Fruit fly (Drosophila melanogaster): ENCODE measurements around the gene CG4278.

Gene CG4278

DNA sequence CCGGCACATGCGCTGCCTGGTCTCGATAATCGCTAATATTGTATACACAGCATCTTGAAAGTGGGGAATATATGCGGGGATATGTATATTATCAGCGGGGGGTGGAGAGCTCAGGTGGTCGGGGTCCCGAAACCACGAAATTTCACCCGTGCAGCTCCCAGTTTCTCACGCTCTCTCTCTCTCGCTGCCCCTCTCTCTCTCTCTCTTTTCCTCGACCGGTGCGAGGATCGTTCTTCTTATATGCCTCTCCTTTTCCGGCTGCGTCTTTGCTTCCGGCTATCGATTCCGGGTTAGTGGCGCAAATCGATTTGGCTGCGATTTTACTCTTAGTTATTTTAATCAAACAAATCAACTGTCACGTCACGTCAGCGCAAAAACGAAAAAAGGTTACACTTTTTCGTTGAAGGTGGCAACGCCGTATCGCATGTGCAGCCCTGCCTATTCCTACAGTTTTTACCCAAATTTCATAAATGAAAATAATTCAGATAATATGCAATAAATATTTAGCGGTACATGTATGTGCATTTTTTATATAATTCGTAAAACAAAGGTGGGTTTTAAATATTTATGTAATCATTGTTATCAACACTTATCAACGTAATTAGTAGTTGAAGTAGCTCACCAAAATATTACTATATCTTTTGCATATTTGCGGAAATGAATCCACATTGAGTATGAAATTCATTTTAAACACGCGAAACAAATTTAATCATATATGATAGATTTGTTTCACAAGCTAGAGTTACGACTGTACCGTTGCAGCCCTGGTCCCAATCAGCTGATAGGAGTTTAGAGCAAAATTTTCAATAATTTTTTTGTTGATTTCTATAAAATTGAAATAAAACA lies 27.2 kb upstream of the CG4278 start, which contains the start of the genes heix and CG17328:
heix (minus strand) TSS at position 393 of the 846 bp plus-strand sequence.
CG17328 (plus strand) TSS at position 478 of the 846 bp plus-strand sequence.
- TF ChIP-seq CG6276 (GFP tag; optimal IDR thresholded peaks at IDR 0.05) (no peak), CG3032 (tag; optimal IDR thresholded peaks at IDR 0.05) (peak; percentile 64), Sox14 (GFP tag; optimal IDR thresholded peaks at IDR 0.05) (peak; percentile 81), Eip93F (GFP tag; optimal IDR thresholded peaks at IDR 0.05) (peak; percentile 47), CG7368 (GFP tag; optimal IDR thresholded peaks at IDR 0.05) (peak; percentile 52), CG10631 (GFP tag; optimal IDR thresholded peaks at IDR 0.05) (peak; percentile 80), CG8119 (GFP tag; IDR thresholded peaks at IDR 0.05) (no peak), vri (GFP tag; optimal IDR thresholded peaks at IDR 0.05) (no peak), CG1621 (tag; optimal IDR thresholded peaks at IDR 0.05) (peak; percentile 66), lz (GFP tag; optimal IDR thresholded peaks at IDR 0.05) (peak; percentile 78), CG3919 (GFP tag; optimal IDR thresholded peaks at IDR 0.05) (no peak), fkh (GFP tag; optimal IDR thresholded peaks at IDR 0.05) (peak; percentile 69), spab (GFP tag; optimal IDR thresholded peaks at IDR 0.05) (no peak), cyc (GFP tag; optimal IDR thresholded peaks at IDR 0.05) (peak; percentile 76), acj6 (GFP tag; optimal IDR thresholded peaks at IDR 0.05) (peak; percentile 82), pdm3 (GFP tag; optimal IDR thresholded peaks at IDR 0.05) (no peak), salr (GFP tag; optimal IDR thresholded peaks at IDR 0.05) (peak; percentile 63 to 72), Hr39 (GFP tag; optimal IDR thresholded peaks at IDR 0.05) (no peak), Smox (GFP tag; optimal IDR thresholded peaks at IDR 0.05) (no peak), CG11762 (GFP tag; optimal IDR thresholded peaks at IDR 0.05; ENCODE audit: insufficient read depth) (peak; percentile 63), CG6792 (GFP tag; optimal IDR thresholded peaks at IDR 0.05) (peak; percentile 56), CG11294 (GFP tag; IDR thresholded peaks at IDR 0.05) (no peak), Eip75B (GFP tag; optimal IDR thresholded peaks at IDR 0.05) (peak; percentile 79), dsx (GFP tag; optimal IDR thresholded peaks at IDR 0.05; ENCODE audit: poor library complexity, severe bottlenecking) (no peak), topi (GFP tag; optimal IDR thresholded peaks at IDR 0.05) (peak; percentile 75), Lpt (GFP tag; optimal IDR thresholded peaks at IDR 0.05) (no peak), Ets21C (GFP tag; optimal IDR thresholded peaks at IDR 0.05) (peak; percentile 74), fd85E (GFP tag; optimal IDR thresholded peaks at IDR 0.05) (no peak), CG16779 (tag; optimal IDR thresholded peaks at IDR 0.05) (no peak), achi (GFP tag; optimal IDR thresholded peaks at IDR 0.05) (peak; percentile 83), Gug (GFP tag; IDR thresholded peaks at IDR 0.05) (peak; percentile 51; the same call in 1 of the 2 replicates), CG6854 (GFP tag; optimal IDR thresholded peaks at IDR 0.05) (peak; percentile 61), CG31627 (GFP tag; optimal IDR thresholded peaks at IDR 0.05) (peak; percentile 81), svp (GFP tag) (peak; percentile 92), eg (GFP tag; IDR thresholded peaks at IDR 0.05) (no peak), ss (GFP tag; optimal IDR thresholded peaks at IDR 0.05) (no peak), Hr4 (GFP tag; optimal IDR thresholded peaks at IDR 0.05) (peak; percentile 86), OdsH (GFP tag; optimal IDR thresholded peaks at IDR 0.05) (peak; percentile 77), Sox102F (GFP tag; optimal IDR thresholded peaks at IDR 0.05) (no peak), Ets96B (tag; optimal IDR thresholded peaks at IDR 0.05) (peak; percentile 61), CG4318 (GFP tag; optimal IDR thresholded peaks at IDR 0.05) (no peak), esn (GFP tag; optimal IDR thresholded peaks at IDR 0.05) (peak; percentile 84), CG6808 (GFP tag; optimal IDR thresholded peaks at IDR 0.05) (no peak), Hr38 (GFP tag; optimal IDR thresholded peaks at IDR 0.05) (no peak), Sox15 (GFP tag; optimal IDR thresholded peaks at IDR 0.05) (peak; percentile 70), CG9139 (GFP tag; optimal IDR thresholded peaks at IDR 0.05) (no peak), dac (GFP tag; optimal IDR thresholded peaks at IDR 0.05) (peak; percentile 42), Eip78C (GFP tag) (peak; percentile 91), CG15336 (GFP tag; IDR thresholded peaks at IDR 0.05) (peak; percentile 44), CG34406 (GFP tag; optimal IDR thresholded peaks at IDR 0.05) (peak; percentile 66)

Data from whole organism, prepupa.